Worm (Caenorhabditis elegans): ENCODE measurements around the gene zim-2.

- TF ChIP-seq unc-62 (GFP tag; optimal IDR thresholded peaks at IDR 0.05 in 1 of 2) (no peak), unc-62 (tag; optimal IDR thresholded peaks at IDR 0.05) (no peak), lsy-2 (tag; optimal IDR thresholded peaks at IDR 0.05) (no peak), ctbp-1 (GFP tag; IDR thresholded peaks at IDR 0.05) (no peak), F49E8.2 (tag; optimal IDR thresholded peaks at IDR 0.05; ENCODE audit: borderline replicate concordance) (no peak), hlh-30 (tag; optimal IDR thresholded peaks at IDR 0.05; ENCODE audit: insufficient read depth) (no peak), mep-1 (tag; optimal IDR thresholded peaks at IDR 0.05) (no peak), aha-1 (tag) (peak; percentile 91), nhr-42 (GFP tag; IDR thresholded peaks at IDR 0.05) (no peak), pqm-1 (tag; optimal IDR thresholded peaks at IDR 0.05) (no peak)
Observed at ce11 chrIV:10577600-10577999, 22.6 kb downstream of the zim-2 start.
